Worm (Caenorhabditis elegans): Measurements from ENCODE around the gene nstp-7.

- TF ChIP-seq elt-1 (tag; optimal IDR thresholded peaks at IDR 0.05) (no peak), pha-4 (tag; optimal IDR thresholded peaks at IDR 0.05) (no peak), fkh-10 (GFP tag; optimal IDR thresholded peaks at IDR 0.05) (no peak), skn-1 (tag; optimal IDR thresholded peaks at IDR 0.05) (no peak), fos-1 (tag; optimal IDR thresholded peaks at IDR 0.05) (no peak), ztf-11 (tag; optimal IDR thresholded peaks at IDR 0.05) (no peak), nhr-77 (tag; optimal IDR thresholded peaks at IDR 0.05) (no peak), snpc-4 (tag; optimal IDR thresholded peaks at IDR 0.05) (no peak)
Measured at ce11 chrV:609671-610070, 28.0 kb downstream of the nstp-7 start, which contains the start of gene srlf-36.
